Fruit fly (Drosophila melanogaster): ENCODE data around the gene sdt.

Gene sdt

DNA sequence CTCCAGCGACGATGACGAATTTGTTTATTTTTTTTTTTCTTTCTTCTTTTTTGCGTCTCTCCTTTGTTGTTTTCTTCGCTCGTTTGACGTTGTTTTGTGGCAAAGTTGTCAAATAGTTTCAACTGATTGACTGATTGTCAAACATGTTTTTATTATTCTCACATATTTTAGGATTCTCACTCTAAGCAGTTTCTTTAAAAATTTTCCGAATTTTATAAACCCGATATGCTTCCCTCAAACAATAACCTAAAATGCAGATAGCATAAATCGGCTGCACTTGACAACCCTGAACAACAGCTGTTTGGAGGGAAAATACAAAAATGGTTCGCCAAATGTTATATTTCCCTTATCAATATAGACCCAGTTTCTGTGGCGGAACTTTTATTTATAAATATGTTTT is 34.8 kb upstream of the sdt start, which contains the start of gene CG17982 (continued):
- TF ChIP-seq CG8119 (GFP tag; IDR thresholded peaks at IDR 0.05) (peak; percentile 85), CG1621 (tag; optimal IDR thresholded peaks at IDR 0.05) (peak; percentile 82), CG8319 (GFP tag; optimal IDR thresholded peaks at IDR 0.05) (peak; percentile 81), eg (GFP tag; IDR thresholded peaks at IDR 0.05) (peak; percentile 90), acj6 (GFP tag; optimal IDR thresholded peaks at IDR 0.05) (peak; percentile 91), CG10631 (GFP tag; optimal IDR thresholded peaks at IDR 0.05) (peak; percentile 90), Met (GFP tag; optimal IDR thresholded peaks at IDR 0.05) (peak; percentile 95), Sox15 (GFP tag; optimal IDR thresholded peaks at IDR 0.05) (peak; percentile 77), CG6792 (GFP tag; optimal IDR thresholded peaks at IDR 0.05) (peak; percentile 89), CG4318 (GFP tag; optimal IDR thresholded peaks at IDR 0.05) (no peak), dsx (GFP tag; optimal IDR thresholded peaks at IDR 0.05; ENCODE audit: poor library complexity, severe bottlenecking) (peak; percentile 85), CG11762 (GFP tag; optimal IDR thresholded peaks at IDR 0.05; ENCODE audit: insufficient read depth) (peak; percentile 77), CG7368 (GFP tag; optimal IDR thresholded peaks at IDR 0.05) (peak; percentile 92), svp (GFP tag) (no peak), spab (GFP tag; optimal IDR thresholded peaks at IDR 0.05) (no peak), CG16779 (tag; optimal IDR thresholded peaks at IDR 0.05) (no peak), Hr39 (GFP tag; optimal IDR thresholded peaks at IDR 0.05) (peak; percentile 93), Lpt (GFP tag; optimal IDR thresholded peaks at IDR 0.05) (peak; percentile 86), CG8632 (GFP tag; optimal IDR thresholded peaks at IDR 0.05) (peak; percentile 90), net (GFP tag; optimal IDR thresholded peaks at IDR 0.05) (peak; percentile 93), CG11902 (GFP tag; optimal IDR thresholded peaks at IDR 0.05) (peak; percentile 72), Hr38 (GFP tag; optimal IDR thresholded peaks at IDR 0.05) (peak; percentile 24)

DNA sequence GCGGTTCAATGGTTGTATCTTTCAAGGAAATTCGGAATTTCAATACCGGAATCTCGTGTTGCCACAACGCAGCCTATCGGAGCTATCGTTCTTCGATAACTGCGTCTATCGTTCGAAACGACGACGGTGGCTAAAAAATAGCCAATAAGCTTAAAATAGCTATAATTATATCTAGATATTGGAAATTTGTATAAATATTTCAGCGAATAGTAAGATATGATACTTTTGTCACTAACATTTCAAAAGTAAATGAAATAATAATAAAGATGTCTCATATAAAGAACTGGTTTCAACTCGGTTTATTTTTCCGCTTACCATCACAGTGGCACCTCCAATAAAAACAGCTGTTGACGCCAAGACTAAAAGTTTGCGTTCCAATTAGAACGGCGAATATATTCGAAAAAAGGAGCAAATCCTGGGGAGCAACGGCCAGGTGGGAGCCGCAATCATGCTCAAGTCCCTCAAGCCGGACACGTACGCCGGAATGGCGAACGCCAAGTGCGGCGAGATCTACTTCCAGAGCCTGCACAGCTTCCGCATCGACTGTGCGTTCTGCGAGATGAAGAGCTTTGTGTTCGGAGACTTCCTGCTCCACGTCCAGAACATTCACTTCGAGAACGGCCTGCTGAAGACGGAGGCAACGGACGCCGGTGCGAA is 32.7 kb upstream of the sdt start, which contains the start of the genes alpha-PheRS and CG2129:
TSS of gene alpha-PheRS (minus strand) at position 102 of the 657 bp plus-strand sequence.
TSS of gene CG2129 (plus strand) at position 339 of the 657 bp plus-strand sequence.
- peak; percentile 10 for TF ChIP-seq acj6 (GFP tag; optimal IDR thresholded peaks at IDR 0.05)
- TF ChIP-seq topi (GFP tag; optimal IDR thresholded peaks at IDR 0.05): peak; percentile 46
- no peak for TF ChIP-seq CG32006 (GFP tag; optimal IDR thresholded peaks at IDR 0.05)
- TF ChIP-seq fkh (GFP tag; optimal IDR thresholded peaks at IDR 0.05): no peak
- peak; percentile 13 for TF ChIP-seq cyc (GFP tag; optimal IDR thresholded peaks at IDR 0.05)
- TF ChIP-seq CG3032 (tag; optimal IDR thresholded peaks at IDR 0.05): peak; percentile 39
- peak; percentile 22 for TF ChIP-seq Sox14 (GFP tag; optimal IDR thresholded peaks at IDR 0.05)
- peak; percentile 15 for TF ChIP-seq lz (GFP tag; optimal IDR thresholded peaks at IDR 0.05)
- TF ChIP-seq Met (GFP tag; optimal IDR thresholded peaks at IDR 0.05): no peak
- TF ChIP-seq esn (GFP tag; optimal IDR thresholded peaks at IDR 0.05): peak; percentile 39
- TF ChIP-seq Eip78C (GFP tag): peak; percentile 74

DNA sequence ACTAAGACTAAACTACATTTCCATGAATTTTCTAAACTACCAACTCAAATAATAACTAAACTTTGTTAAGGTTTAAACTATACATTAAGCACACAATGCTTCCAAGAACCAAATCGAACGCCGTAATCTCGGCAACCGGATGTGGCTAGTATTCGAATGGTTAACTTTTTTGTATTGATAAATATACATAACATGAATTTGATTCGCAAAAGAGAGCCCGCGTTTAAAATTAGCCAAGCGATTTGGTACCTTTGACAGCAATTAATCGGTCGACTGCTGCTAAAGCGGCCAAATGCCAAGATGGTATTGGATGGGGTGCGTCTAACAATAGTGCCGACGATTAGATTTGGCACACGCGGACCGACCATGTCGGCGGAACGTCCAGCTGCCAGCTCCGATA is 30.7 kb upstream of the sdt start, which contains the start of gene CG15336:
TSS of gene CG15336 (plus strand) at position 301 of the 400 bp plus-strand sequence.
- no peak for TF ChIP-seq Sox15 (GFP tag; optimal IDR thresholded peaks at IDR 0.05)

DNA sequence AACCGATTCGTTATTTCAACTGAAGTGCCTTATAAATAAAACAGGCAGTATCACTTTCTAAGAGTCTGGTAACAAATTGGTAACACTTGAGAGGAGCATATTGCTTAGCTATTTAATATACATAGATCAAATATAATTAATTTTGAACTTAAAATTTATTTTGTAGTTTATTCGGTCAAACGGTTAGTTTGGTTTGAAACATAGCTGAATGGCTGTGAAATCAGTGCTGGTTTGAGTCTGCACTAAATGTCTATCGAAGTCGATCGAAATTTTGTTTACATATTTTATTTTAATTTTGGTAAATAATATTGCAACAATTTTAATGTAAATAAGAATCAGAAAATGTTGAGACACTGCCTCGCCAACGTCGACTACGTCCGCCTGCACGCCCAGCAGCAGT is 29.8 kb upstream of the sdt start, which contains the start of gene CG10959:
TSS of gene CG10959 (plus strand) at position 228 of the 400 bp plus-strand sequence.
- TF ChIP-seq Eip78C (GFP tag): peak; percentile 32
- no peak for TF ChIP-seq Sox14 (GFP tag; optimal IDR thresholded peaks at IDR 0.05)
- TF ChIP-seq CG15336 (GFP tag; IDR thresholded peaks at IDR 0.05): no peak
- TF ChIP-seq net (GFP tag; optimal IDR thresholded peaks at IDR 0.05): no peak
- no peak for TF ChIP-seq CG3032 (tag; optimal IDR thresholded peaks at IDR 0.05)

DNA sequence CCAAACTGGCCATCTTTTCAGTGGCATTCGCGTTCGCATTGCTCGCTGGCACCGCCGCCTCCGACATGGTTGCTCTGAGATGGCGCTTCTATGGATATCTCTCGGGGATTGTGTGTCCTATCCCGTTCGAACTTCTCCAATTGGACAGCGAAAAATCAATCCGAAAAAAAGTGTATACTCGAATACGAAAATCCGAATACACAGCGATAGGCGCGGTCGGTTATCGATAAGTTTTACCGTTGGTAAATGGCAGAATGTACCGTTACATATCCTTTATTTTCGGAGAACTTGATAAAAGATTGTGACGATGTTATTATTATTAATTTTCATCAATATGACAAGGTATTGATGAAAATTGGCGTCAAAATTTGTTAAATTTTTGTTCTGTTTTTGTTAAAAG is 26.3 kb upstream of the sdt start, which contains the start of gene Gbeta5:
TSS of gene Gbeta5 (minus strand) at position 199 of the 400 bp plus-strand sequence.
- TF ChIP-seq Sox102F (GFP tag; optimal IDR thresholded peaks at IDR 0.05): no peak
- no peak for TF ChIP-seq Ets21C (GFP tag; optimal IDR thresholded peaks at IDR 0.05)
